Fruit fly (Drosophila melanogaster) Kc167 (cell line): Measurements from ENCODE around the gene Taf13.

Source experiments
- Myc ChIP-seq: fragments of >200 bp; optimal IDR thresholded peaks from 2 replicates; lab custom pipeline; 2017; ENCODE audit warnings: missing external identifiers
- Sin3A ChIP-seq: fragments of >200 bp; optimal IDR thresholded peaks from 2 replicates; lab custom pipeline; 2018; ENCODE audit warnings: missing external identifiers
- h ChIP-seq: fragments of >200 bp; optimal IDR thresholded peaks from 3 replicates; lab custom pipeline; 2018; ENCODE audit warnings: missing external identifiers
- insv ChIP-seq: fragments of >200 bp; optimal IDR thresholded peaks from 3 replicates; lab custom pipeline; 2018; ENCODE audit warnings: missing external identifiers
- psq ChIP-seq: fragments of >200 bp; optimal IDR thresholded peaks from 2 replicates; lab custom pipeline; 2017; ENCODE audit warnings: missing external identifiers
- ttk ChIP-seq: sonication (Bioruptor generic); optimal IDR thresholded peaks from 2 replicates; lab custom pipeline; 2017; ENCODE audit warnings: missing external identifiers

Gene Taf13

DNA sequence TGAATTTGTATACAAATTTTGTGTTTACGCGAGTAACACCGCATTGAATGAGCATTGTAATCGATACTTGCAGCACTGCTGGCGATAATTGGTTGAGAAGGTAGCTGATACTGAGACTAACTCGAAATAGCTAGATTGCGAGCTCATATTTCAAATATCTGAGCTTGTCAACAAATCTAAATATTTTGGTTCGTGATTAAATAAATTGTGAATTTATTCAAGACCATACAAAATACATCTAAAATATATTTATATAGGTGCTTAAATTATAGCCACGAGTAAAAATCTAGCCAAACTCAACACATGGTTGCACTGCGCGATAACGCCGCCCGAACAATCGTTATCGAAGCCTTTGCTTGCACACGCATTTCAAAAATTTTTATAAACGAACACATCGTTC, at the start of gene Taf13, which contains the start of gene nesd:
TSS of gene Taf13 (minus strand) at position 56 of the 400 bp plus-strand sequence.
TSS of gene nesd (plus strand) at position 179 of the 400 bp plus-strand sequence.
- TF ChIP-seq Myc (lab: Kevin White, UChicago) (no peak), h (lab: Kevin White, UChicago) (no peak), psq (no peak), insv (lab: Kevin White, UChicago) (no peak), ttk (lab: Kevin White, UChicago) (no peak), Sin3A (lab: Kevin White, UChicago) (no peak)

dm6 chr2L:20134823-20135222, 41.2 kb upstream of the Taf13 start, which contains the start of gene CG10651:
CG10651 (minus strand) TSS chr2L:20134923.
- no peak for TF ChIP-seq insv (lab: Kevin White, UChicago)
- no peak for TF ChIP-seq Sin3A (lab: Kevin White, UChicago)
- no peak for TF ChIP-seq h (lab: Kevin White, UChicago)
- TF ChIP-seq Myc (lab: Kevin White, UChicago): no peak

DNA sequence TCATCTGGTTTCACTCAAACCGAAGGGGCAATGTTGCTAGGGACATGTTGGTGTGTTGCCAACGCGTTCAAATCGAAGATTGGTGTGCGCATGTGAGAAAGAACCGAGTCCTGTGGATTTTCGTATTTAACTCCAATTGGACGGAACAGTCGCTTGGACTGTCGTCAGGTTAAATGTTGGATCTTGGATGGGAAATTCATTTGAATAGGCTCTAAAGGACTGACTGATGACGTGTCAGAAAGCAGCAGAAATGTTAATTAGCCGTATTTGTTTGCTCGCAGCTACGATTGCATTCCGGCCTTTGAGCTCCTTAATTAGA, 27.5 kb upstream of the Taf13 start:
- no peak for TF ChIP-seq h (lab: Kevin White, UChicago)
- TF ChIP-seq ttk (lab: Kevin White, UChicago): no peak
- TF ChIP-seq Myc (lab: Kevin White, UChicago): no peak
- TF ChIP-seq psq: no peak
- TF ChIP-seq insv (lab: Kevin White, UChicago): no peak
- no peak for TF ChIP-seq Sin3A (lab: Kevin White, UChicago)

- TF ChIP-seq psq: no peak
Measured at dm6 chr2L:20120388-20121232, 27.0 kb upstream of the Taf13 start.

- TF ChIP-seq Myc (lab: Kevin White, UChicago) (no peak), ttk (lab: Kevin White, UChicago) (no peak), psq (no peak), Sin3A (lab: Kevin White, UChicago) (no peak), insv (lab: Kevin White, UChicago) (no peak), h (lab: Kevin White, UChicago) (no peak)
Measured at dm6 chr2L:20117752-20118151, 24.1 kb upstream of the Taf13 start.

dm6 chr2L:20115865-20116264, 22.2 kb upstream of the Taf13 start:
- TF ChIP-seq h (lab: Kevin White, UChicago) (no peak), Myc (lab: Kevin White, UChicago) (no peak), psq (no peak), ttk (lab: Kevin White, UChicago) (no peak), Sin3A (lab: Kevin White, UChicago) (no peak), insv (lab: Kevin White, UChicago) (no peak)

DNA sequence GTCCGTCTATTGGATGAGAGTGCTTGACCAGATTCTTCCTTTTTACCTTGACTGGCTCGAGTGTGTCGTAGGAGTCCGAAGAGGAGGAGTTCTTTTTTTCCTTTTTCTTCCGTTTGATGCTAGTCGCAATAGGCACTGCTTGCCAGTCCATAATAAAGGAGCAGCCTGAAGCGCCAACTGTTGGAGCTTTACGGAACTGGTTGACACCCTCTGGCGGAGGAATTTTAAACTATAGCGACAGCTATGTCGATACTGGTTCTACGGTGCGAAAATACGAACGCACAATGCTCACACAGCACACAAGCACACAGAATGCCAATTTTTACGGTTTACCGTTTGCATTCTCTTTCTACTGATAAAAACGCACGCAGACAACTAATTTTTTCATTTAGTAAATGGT, 12.9 kb upstream of the Taf13 start:
- TF ChIP-seq ttk (lab: Kevin White, UChicago): no peak
- TF ChIP-seq insv (lab: Kevin White, UChicago): no peak
- no peak for TF ChIP-seq Myc (lab: Kevin White, UChicago)
- TF ChIP-seq Sin3A (lab: Kevin White, UChicago): no peak
- no peak for TF ChIP-seq h (lab: Kevin White, UChicago)
- no peak for TF ChIP-seq psq

DNA sequence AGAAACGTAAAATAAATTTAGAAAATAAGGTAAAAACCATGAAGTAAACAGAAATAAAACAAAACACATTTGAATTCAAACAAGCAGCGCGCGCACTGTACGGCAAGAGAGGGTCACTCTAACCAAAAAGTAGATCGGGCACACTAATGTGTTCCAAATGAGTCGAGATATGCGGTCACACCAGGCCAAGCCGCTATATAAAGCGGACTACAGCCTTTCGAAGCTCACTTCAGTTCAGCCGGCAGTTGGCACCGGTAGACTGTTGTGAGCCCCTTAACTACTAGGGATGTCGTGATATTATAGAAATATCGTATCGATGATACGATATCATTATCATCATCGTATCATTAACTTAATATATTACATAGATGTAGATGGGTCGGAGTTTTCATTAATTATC, 10.9 kb upstream of the Taf13 start:
- TF ChIP-seq insv (lab: Kevin White, UChicago) (no peak), h (lab: Kevin White, UChicago) (no peak), Myc (lab: Kevin White, UChicago) (no peak), ttk (lab: Kevin White, UChicago) (no peak), psq (no peak), Sin3A (lab: Kevin White, UChicago) (no peak)

- no peak for TF ChIP-seq insv (lab: Kevin White, UChicago)
- no peak for TF ChIP-seq psq
- no peak for TF ChIP-seq Sin3A (lab: Kevin White, UChicago)
- no peak for TF ChIP-seq h (lab: Kevin White, UChicago)
- TF ChIP-seq Myc (lab: Kevin White, UChicago): no peak
- no peak for TF ChIP-seq ttk (lab: Kevin White, UChicago)
Measured at dm6 chr2L:20104050-20104449, 10.4 kb upstream of the Taf13 start, which contains the start of gene CG13970. CG13970 (minus strand) TSS chr2L:20104150.

dm6 chr2L:20098194-20098593, 4.5 kb upstream of the Taf13 start:
- TF ChIP-seq Myc (lab: Kevin White, UChicago) (no peak), ttk (lab: Kevin White, UChicago) (no peak), h (lab: Kevin White, UChicago) (no peak), Sin3A (lab: Kevin White, UChicago) (no peak), insv (lab: Kevin White, UChicago) (no peak), psq (no peak)

DNA sequence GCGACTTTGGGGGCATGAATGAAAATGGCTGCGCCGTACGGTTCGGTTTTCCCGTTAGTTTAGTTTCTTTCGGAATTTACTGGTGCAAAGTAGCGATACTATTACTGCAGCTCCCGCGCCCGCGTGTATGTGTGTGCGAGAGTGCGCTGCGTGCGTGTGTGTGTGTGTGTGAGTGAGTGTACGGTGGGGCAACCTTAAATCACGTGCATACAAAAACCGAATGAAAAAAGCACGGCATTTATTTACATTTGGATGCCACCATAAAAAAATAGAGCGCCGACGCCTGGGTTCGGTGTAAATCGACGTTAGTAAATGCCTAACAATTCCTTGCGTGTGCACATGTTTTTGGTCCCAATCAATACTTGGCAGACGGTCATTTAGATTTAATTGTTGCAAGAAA, 4.1 kb upstream of the Taf13 start:
- TF ChIP-seq h (lab: Kevin White, UChicago): no peak
- TF ChIP-seq Sin3A (lab: Kevin White, UChicago): no peak
- no peak for TF ChIP-seq psq
- no peak for TF ChIP-seq ttk (lab: Kevin White, UChicago)
- no peak for TF ChIP-seq insv (lab: Kevin White, UChicago)
- no peak for TF ChIP-seq Myc (lab: Kevin White, UChicago)

DNA sequence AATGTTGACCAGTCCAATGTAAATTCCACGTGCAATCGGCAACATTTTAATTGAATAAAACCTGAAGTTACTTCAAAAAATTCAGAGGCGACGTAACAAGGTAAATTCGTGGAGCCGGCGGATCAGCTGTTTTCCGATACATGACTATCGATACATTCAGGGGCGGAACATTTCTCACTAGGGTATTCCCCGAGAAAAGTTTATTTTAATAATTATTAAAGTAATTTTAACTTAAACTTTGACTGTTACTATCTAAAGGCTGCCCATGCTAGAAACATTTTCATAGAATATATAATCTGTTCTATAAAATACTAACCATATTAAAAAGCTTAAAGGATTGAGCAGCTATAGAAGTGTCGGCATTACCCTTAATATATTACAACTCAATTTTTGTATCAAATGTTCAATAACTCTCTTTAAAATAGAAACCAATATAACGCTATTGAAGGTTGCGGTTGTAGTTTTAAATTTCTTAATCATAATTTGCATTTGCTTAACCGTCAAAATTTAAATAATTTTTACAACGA, 3.5 kb upstream of the Taf13 start, which contains the start of the genes mRpS18B and Kua:
TSS of gene mRpS18B (minus strand) at position 149 of the 527 bp plus-strand sequence.
TSS of gene Kua (plus strand) at position 477 of the 527 bp plus-strand sequence.
- TF ChIP-seq Myc (lab: Kevin White, UChicago): no peak
- no peak for TF ChIP-seq ttk (lab: Kevin White, UChicago)
- no peak for TF ChIP-seq insv (lab: Kevin White, UChicago)
- no peak for TF ChIP-seq h (lab: Kevin White, UChicago)
- no peak for TF ChIP-seq Sin3A (lab: Kevin White, UChicago)
- TF ChIP-seq psq: no peak
